Worm (Caenorhabditis elegans): ENCODE results near the gene C24H12.6.
A peak's percentile ranks its signal among the peaks of the same experiment; 100 is the strongest.

DNA sequence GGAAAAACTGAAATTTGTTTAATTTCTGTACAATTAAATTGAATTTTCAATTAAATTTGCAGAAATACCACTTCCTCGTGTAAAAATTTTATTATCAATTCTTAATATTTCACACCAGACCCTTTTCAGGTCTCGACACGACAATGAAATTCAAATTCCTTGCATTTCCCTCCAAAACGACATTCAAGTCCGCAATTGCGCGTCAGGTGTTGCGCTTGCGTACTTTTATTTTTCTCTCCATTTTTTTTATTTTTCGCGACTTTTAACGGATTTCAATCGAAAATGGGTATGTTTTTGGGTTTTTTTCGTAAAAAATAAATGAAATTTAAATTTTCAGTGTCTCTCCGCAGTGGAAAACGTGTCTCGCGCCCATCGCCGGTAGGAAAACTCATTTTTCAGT is 32.7 kb downstream of the C24H12.6 start, which contains the start of gene C03H5.3:
- TF ChIP-seq hmbx-1 (tag; optimal IDR thresholded peaks at IDR 0.05), result peak; percentile 4
- TF ChIP-seq ama-1 (optimal IDR thresholded peaks at IDR 0.05), result no peak
- TF ChIP-seq hnd-1 (tag; optimal IDR thresholded peaks at IDR 0.05), result no peak
- no peak for TF ChIP-seq scrt-1 (GFP tag; IDR thresholded peaks at IDR 0.05)
- TF ChIP-seq pes-1 (GFP tag; IDR thresholded peaks at IDR 0.05), result no peak
- TF ChIP-seq B0310.2 (tag; optimal IDR thresholded peaks at IDR 0.05), result no peak
- no peak for TF ChIP-seq aly-1 (tag; optimal IDR thresholded peaks at IDR 0.05)
- no peak for TF ChIP-seq flt-1 (GFP tag; IDR thresholded peaks at IDR 0.05)
- TF ChIP-seq ets-7 (tag; optimal IDR thresholded peaks at IDR 0.05), result no peak
- TF ChIP-seq F13C5.2 (tag; optimal IDR thresholded peaks at IDR 0.05), result peak; percentile 84

Data from whole organism, early embryonic.